Worm (Caenorhabditis elegans): ENCODE measurements around the gene C34C12.2.

C34C12.2 gene

ce11 chrIII:3475497-3475896 is 21.9 kb downstream of the C34C12.2 start, which contains the start of gene C34C12.9:
Gene C34C12.9 (minus strand): TSS chrIII:3475512.
- TF ChIP-seq C16A3.4 (tag; optimal IDR thresholded peaks at IDR 0.05) (no peak), pqm-1 (tag; optimal IDR thresholded peaks at IDR 0.05) (peak; percentile 5), F16B12.6 (tag; optimal IDR thresholded peaks at IDR 0.05) (no peak), blmp-1 (tag; optimal IDR thresholded peaks at IDR 0.05) (peak; percentile 33), elt-2 (tag; optimal IDR thresholded peaks at IDR 0.05) (peak; percentile 30), jun-1 (tag; optimal IDR thresholded peaks at IDR 0.05) (no peak)

- no peak for TF ChIP-seq ces-1 (GFP tag; optimal IDR thresholded peaks at IDR 0.05)
- TF ChIP-seq ztf-4 (tag; optimal IDR thresholded peaks at IDR 0.05): no peak
- peak; percentile 48 for TF ChIP-seq snu-23 (GFP tag; optimal IDR thresholded peaks at IDR 0.05)
- peak; percentile 75 for TF ChIP-seq fkh-8 (tag; optimal IDR thresholded peaks at IDR 0.05)
- TF ChIP-seq nhr-19 (GFP tag; conservative IDR thresholded peaks at IDR 0.05): peak; percentile 47
- peak; percentile 78 for TF ChIP-seq fkh-4 (tag; optimal IDR thresholded peaks at IDR 0.05; ENCODE audit: borderline replicate concordance)
- TF ChIP-seq lir-3 (tag; optimal IDR thresholded peaks at IDR 0.05; ENCODE audit: poor library complexity): peak; percentile 82
- peak; percentile 11 for TF ChIP-seq vab-15 (tag; optimal IDR thresholded peaks at IDR 0.05)
- TF ChIP-seq Y116A8C.19 (tag; optimal IDR thresholded peaks at IDR 0.05; ENCODE audit: borderline replicate concordance): peak; percentile 77
- TF ChIP-seq irx-1 (tag; optimal IDR thresholded peaks at IDR 0.05): peak; percentile 31
- peak; percentile 86 for TF ChIP-seq nhr-90 (tag; optimal IDR thresholded peaks at IDR 0.05; ENCODE audit: poor library complexity)
- peak; percentile 65; the same call in 1 of the 2 replicates for TF ChIP-seq ceh-88 (GFP tag; IDR thresholded peaks at IDR 0.05)
- peak; percentile 73 for TF ChIP-seq tbx-2 (tag; optimal IDR thresholded peaks at IDR 0.05)
- no peak for TF ChIP-seq lin-39 (tag; optimal IDR thresholded peaks at IDR 0.05)
- TF ChIP-seq unc-86 (tag; optimal IDR thresholded peaks at IDR 0.05): peak; percentile 54
- TF ChIP-seq nhr-11 (tag; optimal IDR thresholded peaks at IDR 0.05): no peak
- TF ChIP-seq unc-62 (GFP tag; optimal IDR thresholded peaks at IDR 0.05): no peak
- TF ChIP-seq nhr-71 (tag; optimal IDR thresholded peaks at IDR 0.05): peak; percentile 69
- TF ChIP-seq nhr-237 (tag; optimal IDR thresholded peaks at IDR 0.05): no peak
- TF ChIP-seq aly-2 (tag; optimal IDR thresholded peaks at IDR 0.05): peak; percentile 1
- TF ChIP-seq efl-3 (GFP tag; optimal IDR thresholded peaks at IDR 0.05): peak; percentile 22
- no peak for TF ChIP-seq sup-37 (GFP tag; optimal IDR thresholded peaks at IDR 0.05)
- peak; percentile 77 for TF ChIP-seq nhr-47 (tag; optimal IDR thresholded peaks at IDR 0.05)
- TF ChIP-seq efl-1 (optimal IDR thresholded peaks at IDR 0.05): peak; percentile 14 to 23
- peak; percentile 14 to 91 for TF ChIP-seq efl-1 (GFP tag; optimal IDR thresholded peaks at IDR 0.05 in 1 of 2)
- no peak for TF ChIP-seq nhr-84 (tag; optimal IDR thresholded peaks at IDR 0.05)
- peak; percentile 40 for TF ChIP-seq swsn-7 (tag; optimal IDR thresholded peaks at IDR 0.05)
- TF ChIP-seq ztf-11 (tag; optimal IDR thresholded peaks at IDR 0.05): peak in 1 of 2 experiments; percentile 86
- peak; percentile 96 for TF ChIP-seq pax-3 (tag; optimal IDR thresholded peaks at IDR 0.05)
- no peak for TF ChIP-seq mdl-1 (tag; optimal IDR thresholded peaks at IDR 0.05)
- peak; percentile 24 for TF ChIP-seq rnt-1 (tag; optimal IDR thresholded peaks at IDR 0.05)
- TF ChIP-seq nhr-12 (tag; optimal IDR thresholded peaks at IDR 0.05): no peak
- peak; percentile 76 for TF ChIP-seq sox-4 (tag; optimal IDR thresholded peaks at IDR 0.05)
- TF ChIP-seq nhr-85 (tag): peak; percentile 82
- TF ChIP-seq egl-13 (tag; optimal IDR thresholded peaks at IDR 0.05): peak; percentile 65
- TF ChIP-seq isw-1 (GFP tag; IDR thresholded peaks at IDR 0.05): peak; percentile 78
- no peak for TF ChIP-seq lin-13 (GFP tag; optimal IDR thresholded peaks at IDR 0.05)
- TF ChIP-seq xbp-1 (tag; optimal IDR thresholded peaks at IDR 0.05): peak; percentile 60
- TF ChIP-seq unc-30 (tag; optimal IDR thresholded peaks at IDR 0.05): no peak
- TF ChIP-seq dsc-1 (tag; optimal IDR thresholded peaks at IDR 0.05): peak; percentile 59
- peak; percentile 82 for TF ChIP-seq ceh-63 (GFP tag; optimal IDR thresholded peaks at IDR 0.05)
- TF ChIP-seq lin-35 (GFP tag; optimal IDR thresholded peaks at IDR 0.05): peak in 1 of 2 experiments; percentile 11
- TF ChIP-seq ceh-90 (tag; optimal IDR thresholded peaks at IDR 0.05): peak; percentile 81
- TF ChIP-seq C04F5.9 (tag; optimal IDR thresholded peaks at IDR 0.05): peak; percentile 27
- TF ChIP-seq nhr-77 (tag; optimal IDR thresholded peaks at IDR 0.05): no peak
- peak; percentile 59 for TF ChIP-seq nhr-20 (tag; optimal IDR thresholded peaks at IDR 0.05)
These were observed 22.7 kb downstream of the C34C12.2 start for ce11 chrIII:3476245-3476644.

Data from whole organism, L1 larva.